Fruit fly (Drosophila melanogaster) whole organism, embryonic: Measurements from ENCODE around the gene Pi3K68D.

Experiments used
- CG17829 ChIP-seq: fragments of 200-800 bp; optimal IDR thresholded peaks from 2 replicates; lab custom pipeline; 2019; ENCODE audit warnings: missing biosample characterization, mild to moderate bottlenecking, missing genetic modification characterization, moderate library complexity
- CG30403 ChIP-seq: fragments of 200-800 bp; sonication (Bioruptor generic); optimal IDR thresholded peaks from 3 replicates; lab custom pipeline; 2016; ENCODE audit warnings: missing biosample characterization, missing genetic modification characterization
- CG4282 ChIP-seq: fragments of 200-800 bp; sonication (Bioruptor generic); optimal IDR thresholded peaks from 2 replicates; lab custom pipeline; 2016; ENCODE audit warnings: missing biosample characterization, missing genetic modification characterization
- Deaf1 ChIP-seq: fragments of 200-800 bp; optimal IDR thresholded peaks from 3 replicates; lab custom pipeline; 2019; ENCODE audit warnings: missing biosample characterization, mild to moderate bottlenecking, missing genetic modification characterization, moderate library complexity
- az2 ChIP-seq: fragments of 200-800 bp; sonication (Bioruptor generic); optimal IDR thresholded peaks from 3 replicates; lab custom pipeline; 2016; ENCODE audit warnings: missing biosample characterization, missing genetic modification characterization
- psq ChIP-seq: fragments of 200-800 bp; sonication (Bioruptor generic); optimal IDR thresholded peaks from 2 replicates; lab custom pipeline; 2017; ENCODE audit warnings: missing biosample characterization, missing genetic modification characterization
- salm ChIP-seq: fragments of 200-800 bp; sonication (Bioruptor generic); optimal IDR thresholded peaks from 2 replicates; lab custom pipeline; 2018; ENCODE audit warnings: missing biosample characterization, mild to moderate bottlenecking, missing genetic modification characterization
- sens ChIP-seq: fragments of 200-800 bp; sonication (Bioruptor generic); peaks from one replicate; lab custom pipeline; 2016; ENCODE audit warnings: missing biosample characterization, missing genetic modification characterization
- zen2 ChIP-seq: fragments of 200-800 bp; sonication (Bioruptor generic); IDR thresholded peaks from 3 replicates; pipeline ENCODE4 v1.3.6; 2022; ENCODE audit warnings: missing biosample characterization, missing genetic modification characterization; ENCODE audit not compliant: partially characterized antibody

DNA sequence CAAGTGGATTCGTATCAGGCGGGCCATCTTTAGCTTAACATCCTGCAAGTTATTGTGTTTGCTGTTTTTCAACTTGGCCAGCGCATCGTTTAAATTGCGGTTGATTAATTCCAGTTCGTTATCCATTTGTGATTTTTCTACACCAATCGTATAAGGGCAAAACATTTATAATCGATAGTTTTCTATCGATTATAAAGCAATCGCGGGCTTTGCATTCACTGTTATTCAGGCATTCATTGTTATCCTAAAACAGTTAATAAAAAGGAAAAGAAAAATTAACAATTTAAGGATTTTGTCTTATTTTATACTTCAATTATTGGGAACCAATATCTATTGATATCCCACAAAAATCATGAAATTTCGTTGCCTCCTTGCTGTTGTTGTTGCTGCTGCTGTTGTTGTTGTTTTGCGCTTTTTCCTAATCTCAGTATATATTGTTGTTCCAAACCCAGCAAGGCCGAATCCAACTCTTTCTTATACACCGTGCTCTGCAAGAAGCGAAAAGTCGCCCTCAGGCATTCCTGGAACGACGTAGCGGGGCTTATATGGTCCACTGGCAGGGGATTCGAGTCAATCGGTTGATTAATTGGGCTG lies 35.8 kb upstream of the Pi3K68D start, which contains the start of gene CG32095:
- no peak for TF ChIP-seq CG17829 (tag; lab: Kevin White, UChicago)
- no peak for TF ChIP-seq psq (GFP tag; lab: Kevin White, UChicago)
- TF ChIP-seq salm (tag; lab: Kevin White, UChicago), result no peak
- no peak for TF ChIP-seq sens (GFP tag; lab: Kevin White, UChicago)
- no peak for TF ChIP-seq az2 (GFP tag; lab: Kevin White, UChicago)
- TF ChIP-seq Deaf1, result no peak
- no peak for TF ChIP-seq CG30403 (GFP tag; lab: Kevin White, UChicago)
- TF ChIP-seq zen2 (GFP tag; lab: Robert Waterston, UW), result peak; percentile 75
- TF ChIP-seq CG4282 (GFP tag; lab: Kevin White, UChicago), result no peak
